Fruit fly (Drosophila melanogaster): ENCODE measurements around the gene CG10375.

The CG10375 gene

DNA sequence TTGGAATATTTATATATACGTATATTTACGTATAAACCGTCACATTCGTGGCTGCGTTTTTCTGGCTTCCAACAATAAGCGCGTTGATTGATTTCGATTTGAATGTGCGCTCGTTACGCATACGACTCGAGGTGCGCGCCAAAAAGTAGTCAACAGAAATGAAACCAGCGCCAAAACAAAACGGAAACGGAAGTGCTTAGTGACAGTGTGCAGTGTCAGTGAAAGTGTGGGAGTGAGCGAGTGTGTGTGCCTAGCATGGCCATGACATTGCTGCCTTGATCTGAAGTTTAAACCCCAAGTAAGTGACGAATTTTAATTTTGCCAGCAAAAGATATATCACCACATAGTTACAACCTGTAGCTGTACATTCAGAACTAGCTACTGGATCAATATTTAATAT is 36.2 kb downstream of the CG10375 start, which contains the start of gene CG34355 (continued):
- no peak for TF ChIP-seq sens (GFP tag)
- TF ChIP-seq Lpt (GFP tag; optimal IDR thresholded peaks at IDR 0.05): no peak
- TF ChIP-seq emc (GFP tag; optimal IDR thresholded peaks at IDR 0.05): no peak
- peak; percentile 22 for TF ChIP-seq CG9817 (tag; optimal IDR thresholded peaks at IDR 0.05)
- TF ChIP-seq CG14441 (GFP tag; IDR thresholded peaks at IDR 0.05): no peak
- TF ChIP-seq insv (GFP tag; optimal IDR thresholded peaks at IDR 0.05): no peak
- peak; percentile 62 for TF ChIP-seq CG7987 (GFP tag; optimal IDR thresholded peaks at IDR 0.05)
- no peak for TF ChIP-seq Meics (GFP tag; optimal IDR thresholded peaks at IDR 0.05)
- no peak for TF ChIP-seq CG11456 (GFP tag; IDR thresholded peaks at IDR 0.05)
- TF ChIP-seq CG18476 (GFP tag; optimal IDR thresholded peaks at IDR 0.05): no peak
- TF ChIP-seq ara (GFP tag; IDR thresholded peaks at IDR 0.05): no peak
- peak; percentile 5 for TF ChIP-seq CG8089 (GFP tag; optimal IDR thresholded peaks at IDR 0.05)
- no peak for TF ChIP-seq CG7928 (GFP tag; optimal IDR thresholded peaks at IDR 0.05)
- no peak for TF ChIP-seq Aef1 (GFP tag; IDR thresholded peaks at IDR 0.05)
- no peak for TF ChIP-seq Chrac-16 (GFP tag; optimal IDR thresholded peaks at IDR 0.05)
- TF ChIP-seq lov (optimal IDR thresholded peaks at IDR 0.05): no peak
- TF ChIP-seq lov (GFP tag; IDR thresholded peaks at IDR 0.05): 0 out of 3 replicates have a peak, but pooled peaks have one; percentile 14
- no peak for TF ChIP-seq CG3281 (GFP tag; optimal IDR thresholded peaks at IDR 0.05)
- TF ChIP-seq CG4707 (GFP tag; optimal IDR thresholded peaks at IDR 0.05): peak; percentile 83
- no peak for TF ChIP-seq gro (GFP tag; optimal IDR thresholded peaks at IDR 0.05)
- TF ChIP-seq CG31224 (GFP tag; IDR thresholded peaks at IDR 0.05): no peak
- no peak for TF ChIP-seq dpn (GFP tag; optimal IDR thresholded peaks at IDR 0.05)
- TF ChIP-seq CG9797 (GFP tag; optimal IDR thresholded peaks at IDR 0.05): no peak
- no peak for TF ChIP-seq CG6683 (GFP tag; optimal IDR thresholded peaks at IDR 0.05)
- TF ChIP-seq CG10321 (GFP tag; IDR thresholded peaks at IDR 0.05): no peak
- TF ChIP-seq dati (GFP tag; IDR thresholded peaks at IDR 0.05): no peak
- TF ChIP-seq CG17829 (tag; optimal IDR thresholded peaks at IDR 0.05): no peak
- TF ChIP-seq CG32767 (GFP tag; IDR thresholded peaks at IDR 0.05): no peak
- no peak for TF ChIP-seq salm (tag; optimal IDR thresholded peaks at IDR 0.05)
- no peak for TF ChIP-seq CG4730 (GFP tag; IDR thresholded peaks at IDR 0.05)
- TF ChIP-seq Usf (GFP tag; optimal IDR thresholded peaks at IDR 0.05): no peak
- TF ChIP-seq dimm (GFP tag; IDR thresholded peaks at IDR 0.05): no peak
- no peak for TF ChIP-seq pfk (GFP tag; optimal IDR thresholded peaks at IDR 0.05)
- TF ChIP-seq shn (GFP tag; optimal IDR thresholded peaks at IDR 0.05): no peak
- no peak for TF ChIP-seq chinmo (GFP tag; IDR thresholded peaks at IDR 0.05; ENCODE audit: partially characterized antibody)
- TF ChIP-seq sima (GFP tag; optimal IDR thresholded peaks at IDR 0.05): no peak
- no peak for TF ChIP-seq bigmax (GFP tag; optimal IDR thresholded peaks at IDR 0.05)
- no peak for TF ChIP-seq CG8388 (GFP tag; optimal IDR thresholded peaks at IDR 0.05)
- no peak for TF ChIP-seq zen2 (GFP tag; IDR thresholded peaks at IDR 0.05; ENCODE audit: partially characterized antibody)
- no peak for TF ChIP-seq cg (GFP tag; optimal IDR thresholded peaks at IDR 0.05)
- TF ChIP-seq stwl (tag; optimal IDR thresholded peaks at IDR 0.05): no peak
- peak; percentile 66 for TF ChIP-seq ATbp (GFP tag; optimal IDR thresholded peaks at IDR 0.05)
- TF ChIP-seq tgo (GFP tag; IDR thresholded peaks at IDR 0.05): no peak
- peak; percentile 94 for TF ChIP-seq ci (GFP tag; IDR thresholded peaks at IDR 0.05)
- no peak for TF ChIP-seq mld (GFP tag; IDR thresholded peaks at IDR 0.05; ENCODE audit: partially characterized antibody)
- no peak for TF ChIP-seq grau (tag; optimal IDR thresholded peaks at IDR 0.05)
- no peak for TF ChIP-seq br (optimal IDR thresholded peaks at IDR 0.05)
- no peak for TF ChIP-seq Bteb2 (GFP tag; optimal IDR thresholded peaks at IDR 0.05)
- peak; percentile 2 for TF ChIP-seq Six4 (GFP tag; optimal IDR thresholded peaks at IDR 0.05)
- no peak for TF ChIP-seq CG10979 (tag; optimal IDR thresholded peaks at IDR 0.05)
- peak; percentile 82 for TF ChIP-seq CG17912 (GFP tag; optimal IDR thresholded peaks at IDR 0.05)
- TF ChIP-seq Awh (GFP tag; IDR thresholded peaks at IDR 0.05): no peak
- TF ChIP-seq sisA (GFP tag; IDR thresholded peaks at IDR 0.05): no peak

Measured in whole organism, embryonic.